Fruit fly (Drosophila melanogaster): ENCODE data around the gene CG33768.
"Not testable (repeated sequence)": the region's sequence is repeated elsewhere in the genome, so short reads cannot be mapped to it uniquely, and the experiment has no call there.

CG33768 gene

dm6 chr3L:22696930-22697329, 50.0 kb downstream of the CG33768 start, which contains the start of gene CG32453:
Gene CG32453 (plus strand): TSS chr3L:22697230.
- not testable (repeated sequence) for TF ChIP-seq cyc (GFP tag; optimal IDR thresholded peaks at IDR 0.05); CG1621 (tag; optimal IDR thresholded peaks at IDR 0.05); CG4318 (GFP tag; optimal IDR thresholded peaks at IDR 0.05)

All from whole organism, prepupa.